Fruit fly (Drosophila melanogaster): Measurements from ENCODE around the gene CG7208.

Gene CG7208

dm6 chr3R:18196991-18197801 lies 11.7 kb upstream of the CG7208 start:
- TF ChIP-seq pan (optimal IDR thresholded peaks at IDR 0.05) (no peak), CrebA (GFP tag; optimal IDR thresholded peaks at IDR 0.05; ENCODE audit: borderline replicate concordance) (no peak), CG32264 (GFP tag; optimal IDR thresholded peaks at IDR 0.05) (peak; percentile 18), OdsH (GFP tag; optimal IDR thresholded peaks at IDR 0.05) (peak; percentile 8), Rel (GFP tag; optimal IDR thresholded peaks at IDR 0.05) (peak; percentile 89), Rel (tag; optimal IDR thresholded peaks at IDR 0.05) (peak; percentile 58), tai (GFP tag; optimal IDR thresholded peaks at IDR 0.05) (no peak), dl (GFP tag; optimal IDR thresholded peaks at IDR 0.05; ENCODE audit: insufficient read depth in 1 of 2, partially characterized antibody in 2 of 2) (peak; percentile 94 to 95), Dif (GFP tag; optimal IDR thresholded peaks at IDR 0.05; ENCODE audit: partially characterized antibody) (peak; percentile 97), Vsx2 (GFP tag; optimal IDR thresholded peaks at IDR 0.05; ENCODE audit: partially characterized antibody) (peak; percentile 92), psq (GFP tag; optimal IDR thresholded peaks at IDR 0.05) (peak; percentile 94), Hr78 (GFP tag; optimal IDR thresholded peaks at IDR 0.05) (peak; percentile 58), N (GFP tag; optimal IDR thresholded peaks at IDR 0.05) (peak; percentile 94), dsf (GFP tag; optimal IDR thresholded peaks at IDR 0.05; ENCODE audit: borderline replicate concordance) (no peak), h (GFP tag; optimal IDR thresholded peaks at IDR 0.05) (peak; percentile 63), Dfd (GFP tag; optimal IDR thresholded peaks at IDR 0.05) (no peak), woc (GFP tag; optimal IDR thresholded peaks at IDR 0.05) (peak; percentile 66), brk (GFP tag; optimal IDR thresholded peaks at IDR 0.05) (no peak), fru (GFP tag; optimal IDR thresholded peaks at IDR 0.05) (peak; percentile 68), Hnf4 (GFP tag; optimal IDR thresholded peaks at IDR 0.05) (peak; percentile 8), usp (GFP tag; optimal IDR thresholded peaks at IDR 0.05) (no peak), HLH106 (tag; optimal IDR thresholded peaks at IDR 0.05) (peak; percentile 53), ey (GFP tag; optimal IDR thresholded peaks at IDR 0.05) (peak; percentile 27), foxo (GFP tag; optimal IDR thresholded peaks at IDR 0.05) (peak; percentile 65 to 89), sv (GFP tag; optimal IDR thresholded peaks at IDR 0.05) (peak; percentile 48), rgr (GFP tag; optimal IDR thresholded peaks at IDR 0.05) (peak; percentile 33), Jra (GFP tag; optimal IDR thresholded peaks at IDR 0.05) (peak; percentile 9), Hr83 (GFP tag; optimal IDR thresholded peaks at IDR 0.05; ENCODE audit: poor library complexity, severe bottlenecking) (peak; percentile 77), Abd-B (GFP tag; optimal IDR thresholded peaks at IDR 0.05) (no peak), dmrt93B (GFP tag; optimal IDR thresholded peaks at IDR 0.05) (peak; percentile 56), Sp1 (GFP tag; optimal IDR thresholded peaks at IDR 0.05) (peak; percentile 60), sage (GFP tag; optimal IDR thresholded peaks at IDR 0.05) (peak; percentile 80), jim (GFP tag; optimal IDR thresholded peaks at IDR 0.05) (peak; percentile 77)

- TF ChIP-seq N (GFP tag; optimal IDR thresholded peaks at IDR 0.05) (no peak), CG32264 (GFP tag; optimal IDR thresholded peaks at IDR 0.05) (no peak), h (GFP tag; optimal IDR thresholded peaks at IDR 0.05) (no peak), dmrt93B (GFP tag; optimal IDR thresholded peaks at IDR 0.05) (no peak), Myc (optimal IDR thresholded peaks at IDR 0.05) (no peak), Vsx2 (GFP tag; optimal IDR thresholded peaks at IDR 0.05; ENCODE audit: partially characterized antibody) (no peak), HLH106 (tag; optimal IDR thresholded peaks at IDR 0.05) (no peak), Abd-B (GFP tag; optimal IDR thresholded peaks at IDR 0.05) (no peak), lola (GFP tag; optimal IDR thresholded peaks at IDR 0.05) (no peak), jim (GFP tag; optimal IDR thresholded peaks at IDR 0.05) (no peak), ey (GFP tag; optimal IDR thresholded peaks at IDR 0.05) (no peak), sv (GFP tag; optimal IDR thresholded peaks at IDR 0.05) (no peak), OdsH (GFP tag; optimal IDR thresholded peaks at IDR 0.05) (no peak), fru (GFP tag; optimal IDR thresholded peaks at IDR 0.05) (no peak), foxo (GFP tag; optimal IDR thresholded peaks at IDR 0.05) (no peak)
Observed at dm6 chr3R:18196622-18196990, 11.1 kb upstream of the CG7208 start.

- no peak for TF ChIP-seq N (GFP tag; optimal IDR thresholded peaks at IDR 0.05)
- TF ChIP-seq Mio (GFP tag; optimal IDR thresholded peaks at IDR 0.05), result no peak
- TF ChIP-seq Dfd (GFP tag; optimal IDR thresholded peaks at IDR 0.05), result peak; percentile 97
- no peak for TF ChIP-seq Hnf4 (GFP tag; optimal IDR thresholded peaks at IDR 0.05)
- no peak for TF ChIP-seq CG9705 (GFP tag; optimal IDR thresholded peaks at IDR 0.05)
Observed at dm6 chr3R:18195295-18195694, 9.8 kb upstream of the CG7208 start.
